Worm (Caenorhabditis elegans) whole organism, L4 larva: ENCODE data around the gene F55B11.2.

Experiments used
- ama-1 ChIP-seq: fragments of 150-350 bp; optimal IDR thresholded peaks from 2 replicates; lab custom pipeline; 2014; ENCODE audit warnings: inconsistent platforms, mixed read lengths
- ces-1 ChIP-seq: fragments of 150-350 bp; sonication (generic microtip); optimal IDR thresholded peaks from 4 replicates; lab custom pipeline; 2014; ENCODE audit warnings: missing biosample characterization, missing genetic modification reagents, missing genetic modification characterization
- dmd-8 ChIP-seq: fragments of 200-800 bp; sonication (Bioruptor generic); IDR thresholded peaks from 2 replicates; pipeline ENCODE4 v1.3.6; 2022; ENCODE audit warnings: missing genetic modification characterization, missing compliant biosample characterization
- egl-27 ChIP-seq: sonication (generic microtip); optimal IDR thresholded peaks from 3 replicates; lab custom pipeline; 2017; ENCODE audit warnings: missing biosample characterization, missing genetic modification reagents, missing genetic modification characterization
- hif-1 ChIP-seq, 2 experiments: sonication (generic microtip); optimal IDR thresholded peaks; 2 replicates each; lab custom pipeline; 2016 to 2017; ENCODE audit warnings: missing compliant biosample characterization in 2 of 2, missing genetic modification characterization in 2 of 2, missing genetic modification reagents in 2 of 2, missing genotype in 2 of 2, mild to moderate bottlenecking in 1 of 2
- jun-1 ChIP-seq: fragments of 150-350 bp; optimal IDR thresholded peaks from 2 replicates; lab custom pipeline; 2014; ENCODE audit warnings: missing biosample characterization, missing genetic modification reagents, missing genetic modification characterization
- lsy-2 ChIP-seq, 2 experiments: fragments of 150-350 bp in 1 of 2; sonication (generic microtip) in 1 of 2; optimal IDR thresholded peaks; 2 replicates each; lab custom pipeline; 2014 to 2017; ENCODE audit warnings: missing biosample characterization in 2 of 2, missing genetic modification characterization in 2 of 2
- nhr-111 ChIP-seq: fragments of 200-800 bp; sonication (Bioruptor generic); optimal IDR thresholded peaks from 2 replicates; lab custom pipeline; 2018; ENCODE audit warnings: mild to moderate bottlenecking, missing genetic modification characterization, missing compliant biosample characterization
- nhr-237 ChIP-seq: sonication (generic microtip); optimal IDR thresholded peaks from 2 replicates; lab custom pipeline; 2017; ENCODE audit warnings: missing biosample characterization, missing genetic modification characterization
- nhr-25 ChIP-seq: sonication (generic microtip); optimal IDR thresholded peaks from 2 replicates; lab custom pipeline; 2017; ENCODE audit warnings: missing genetic modification characterization, mild to moderate bottlenecking, missing compliant biosample characterization, antibody characterized with exemption, moderate library complexity, borderline replicate concordance; ENCODE audit not compliant: insufficient read depth
- saeg-2 ChIP-seq: fragments of 200-800 bp; sonication (Bioruptor generic); IDR thresholded peaks from 2 replicates; pipeline ENCODE4 v1.3.6; 2022; ENCODE audit warnings: missing genetic modification reagents, missing genetic modification characterization, missing compliant biosample characterization
- snpc-4 ChIP-seq: fragments of 150-350 bp; optimal IDR thresholded peaks from 2 replicates; lab custom pipeline; 2014; ENCODE audit warnings: missing biosample characterization, missing genetic modification characterization
- ztf-11 ChIP-seq: fragments of 150-350 bp; optimal IDR thresholded peaks from 2 replicates; lab custom pipeline; 2014; ENCODE audit warnings: missing biosample characterization, missing genetic modification characterization

DNA sequence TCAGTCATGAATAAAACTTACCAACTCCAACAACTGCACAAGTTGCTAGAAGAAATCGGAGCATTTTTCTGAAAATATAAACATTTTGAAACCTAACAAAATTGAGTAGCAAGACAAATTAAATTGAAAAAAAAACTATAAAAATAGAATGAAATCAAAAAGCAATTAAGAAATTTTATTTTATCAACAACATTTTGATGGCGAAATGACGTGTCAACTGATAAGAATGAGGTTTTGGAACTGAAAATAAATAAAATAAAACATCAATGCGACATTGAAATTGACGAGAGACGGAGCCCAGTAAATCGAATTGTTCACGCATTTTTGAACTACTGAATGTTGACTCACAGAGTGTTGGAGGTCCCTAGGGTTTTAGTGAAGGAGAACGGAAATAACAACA, 7.8 kb upstream of the F55B11.2 start, which contains the start of gene F55B11.4:
- TF ChIP-seq dmd-8 (GFP tag; lab: Robert Waterston, UW), result no peak
- TF ChIP-seq saeg-2 (GFP tag; lab: Robert Waterston, UW), result no peak
- no peak for TF ChIP-seq nhr-237 (tag; lab: Kevin White, UChicago)
- no peak for TF ChIP-seq lsy-2 (tag; optimal IDR thresholded peaks at IDR 0.05; lab: Kevin White, UChicago)
- no peak for TF ChIP-seq egl-27
- no peak for TF ChIP-seq ama-1 (lab: Kevin White, UChicago)
- no peak for TF ChIP-seq ces-1 (GFP tag; lab: Kevin White, UChicago)
- no peak for TF ChIP-seq hif-1 (tag; optimal IDR thresholded peaks at IDR 0.05; lab: Kevin White, UChicago)
- TF ChIP-seq jun-1 (tag; lab: Kevin White, UChicago), result no peak
- no peak for TF ChIP-seq nhr-25
- no peak for TF ChIP-seq ztf-11 (tag; lab: Kevin White, UChicago)
- TF ChIP-seq snpc-4 (tag; lab: Kevin White, UChicago), result no peak
- no peak for TF ChIP-seq nhr-111 (GFP tag; lab: Kevin White, UChicago)
